Worm (Caenorhabditis elegans) whole organism, L4 larva: ENCODE results near the gene nhr-115.

Experiments used
- F37D6.2 ChIP-seq: sonication (generic microtip); optimal IDR thresholded peaks from 2 replicates; lab custom pipeline; 2016; ENCODE audit warnings: mild to moderate bottlenecking, missing genetic modification characterization, missing compliant biosample characterization
- nhr-6 ChIP-seq: fragments of 150-350 bp; optimal IDR thresholded peaks from 2 replicates; lab custom pipeline; 2014; ENCODE audit warnings: missing biosample characterization, missing genetic modification characterization
- snpc-4 ChIP-seq: fragments of 150-350 bp; optimal IDR thresholded peaks from 2 replicates; lab custom pipeline; 2014; ENCODE audit warnings: missing biosample characterization, missing genetic modification characterization

DNA sequence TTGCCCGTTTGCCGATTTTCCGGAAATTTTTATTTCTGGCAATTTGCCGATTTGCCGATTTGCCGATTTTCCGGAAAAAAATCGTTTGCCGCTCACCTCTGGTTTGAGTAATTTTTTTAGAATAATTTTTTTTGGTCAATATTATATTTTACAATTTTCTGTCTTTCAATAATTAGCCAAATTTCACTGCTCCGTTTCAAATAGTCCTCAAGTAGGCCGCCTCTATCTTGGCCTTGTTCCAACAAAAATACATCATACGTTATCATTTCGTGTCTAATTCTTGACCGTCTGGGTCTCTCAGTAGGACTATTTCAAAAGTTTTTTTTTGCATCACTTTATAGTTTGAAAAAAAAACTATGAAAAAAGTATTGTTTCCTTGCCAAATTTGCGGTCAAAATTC lies at the start of gene nhr-115:
- TF ChIP-seq nhr-6 (no peak), snpc-4 (no peak), F37D6.2 (tag; lab: Kevin White, UChicago) (no peak)
